Worm (Caenorhabditis elegans) whole organism, L4 larva: ENCODE measurements around the gene K07D4.5.
A peak's percentile ranks its signal among the peaks of the same experiment; 100 is the strongest.

Source experiments
- F26F4.8 ChIP-seq: fragments of 200-800 bp; sonication (Bioruptor generic); conservative IDR thresholded peaks from 2 replicates; pipeline ENCODE4 v1.3.6; 2022; ENCODE audit warnings: missing genetic modification characterization, missing compliant biosample characterization
- F37D6.2 ChIP-seq: sonication (generic microtip); optimal IDR thresholded peaks from 2 replicates; lab custom pipeline; 2016; ENCODE audit warnings: mild to moderate bottlenecking, missing genetic modification characterization, missing compliant biosample characterization
- R02D3.7 ChIP-seq: fragments of 150-350 bp; sonication (generic microtip); optimal IDR thresholded peaks from 3 replicates; lab custom pipeline; 2014; ENCODE audit warnings: missing biosample characterization, missing genetic modification characterization
- T26A8.4 ChIP-seq: fragments of 200-800 bp; sonication (Bioruptor generic); IDR thresholded peaks from 2 replicates; pipeline ENCODE4 v1.3.6; 2022; ENCODE audit warnings: missing genetic modification characterization, missing compliant biosample characterization
- Y48G9A.11 ChIP-seq: fragments of 200-800 bp; sonication (Bioruptor generic); IDR thresholded peaks from 2 replicates; pipeline ENCODE4 v1.3.6; 2022; ENCODE audit warnings: missing genetic modification reagents, missing genetic modification characterization, missing compliant biosample characterization
- ZK546.5 ChIP-seq, 2 experiments: sonication (generic microtip); optimal IDR thresholded peaks; 2 replicates each; lab custom pipeline; 2017; ENCODE audit warnings: missing biosample characterization in 2 of 2, missing genetic modification characterization in 2 of 2
- aly-2 ChIP-seq: sonication (generic microtip); optimal IDR thresholded peaks from 2 replicates; lab custom pipeline; 2018; ENCODE audit warnings: missing biosample characterization, missing genetic modification characterization
- attf-4 ChIP-seq: sonication (generic microtip); optimal IDR thresholded peaks from 3 replicates; lab custom pipeline; 2017; ENCODE audit warnings: missing biosample characterization, missing genetic modification characterization
- ceh-32 ChIP-seq: sonication (generic microtip); optimal IDR thresholded peaks from 2 replicates; lab custom pipeline; 2016; ENCODE audit warnings: mild to moderate bottlenecking, missing genetic modification characterization, missing compliant biosample characterization; ENCODE audit not compliant: poor library complexity
- ces-1 ChIP-seq: fragments of 150-350 bp; sonication (generic microtip); optimal IDR thresholded peaks from 4 replicates; lab custom pipeline; 2014; ENCODE audit warnings: missing biosample characterization, missing genetic modification reagents, missing genetic modification characterization
- cey-2 ChIP-seq: sonication (generic microtip); optimal IDR thresholded peaks from 3 replicates; lab custom pipeline; 2017; ENCODE audit warnings: missing genetic modification characterization, mild to moderate bottlenecking, missing compliant biosample characterization, antibody characterized with exemption, borderline replicate concordance; ENCODE audit not compliant: insufficient read depth
- daf-19 ChIP-seq: fragments of 200-800 bp; sonication (Bioruptor generic); conservative IDR thresholded peaks from 2 replicates; pipeline ENCODE4 v1.3.6; 2022; ENCODE audit warnings: missing genetic modification characterization, missing compliant biosample characterization
- daf-8 ChIP-seq: fragments of 200-800 bp; sonication (Bioruptor generic); IDR thresholded peaks from 2 replicates; pipeline ENCODE4 v1.3.6; 2022; ENCODE audit warnings: missing genetic modification characterization, missing compliant biosample characterization
- hlh-11 ChIP-seq: fragments of 200-800 bp; sonication (Bioruptor generic); optimal IDR thresholded peaks from 2 replicates; lab custom pipeline; 2018; ENCODE audit warnings: mild to moderate bottlenecking, missing genetic modification characterization, missing compliant biosample characterization
- hmg-1.1 ChIP-seq: fragments of 200-800 bp; sonication (Bioruptor generic); IDR thresholded peaks from 2 replicates; pipeline ENCODE4 v1.3.6; 2022; ENCODE audit warnings: missing genetic modification reagents, missing genetic modification characterization, missing compliant biosample characterization
- lin-15B ChIP-seq: fragments of 150-350 bp; sonication (generic microtip); optimal IDR thresholded peaks from 3 replicates; lab custom pipeline; 2014; ENCODE audit warnings: missing biosample characterization, missing genetic modification characterization
- lin-38 ChIP-seq: fragments of 200-800 bp; sonication (Bioruptor generic); IDR thresholded peaks from 2 replicates; pipeline ENCODE4 v1.3.6; 2022; ENCODE audit warnings: missing genetic modification reagents, missing genetic modification characterization, missing compliant biosample characterization
- mxl-2 ChIP-seq: fragments of 200-800 bp; sonication (Bioruptor generic); conservative IDR thresholded peaks from 2 replicates; pipeline ENCODE4 v1.3.6; 2022; ENCODE audit warnings: missing genetic modification reagents, missing genetic modification characterization, missing compliant biosample characterization
- nhr-10 ChIP-seq: fragments of 150-350 bp; optimal IDR thresholded peaks from 2 replicates; lab custom pipeline; 2014; ENCODE audit warnings: missing biosample characterization, missing genetic modification characterization
- nhr-102 ChIP-seq: sonication (generic microtip); optimal IDR thresholded peaks from 2 replicates; lab custom pipeline; 2016; ENCODE audit warnings: mild to moderate bottlenecking, missing genetic modification characterization, moderate library complexity, missing compliant biosample characterization
- nhr-11 ChIP-seq: fragments of 150-350 bp; optimal IDR thresholded peaks from 2 replicates; lab custom pipeline; 2014; ENCODE audit warnings: missing biosample characterization, missing genetic modification characterization
- nhr-237 ChIP-seq: sonication (generic microtip); optimal IDR thresholded peaks from 2 replicates; lab custom pipeline; 2017; ENCODE audit warnings: missing biosample characterization, missing genetic modification characterization
- nhr-48 ChIP-seq: sonication (generic microtip); optimal IDR thresholded peaks from 2 replicates; lab custom pipeline; 2016; ENCODE audit warnings: mild to moderate bottlenecking, missing genetic modification characterization, missing compliant biosample characterization
- nhr-6 ChIP-seq: fragments of 150-350 bp; optimal IDR thresholded peaks from 2 replicates; lab custom pipeline; 2014; ENCODE audit warnings: missing biosample characterization, missing genetic modification characterization
- nhr-77 ChIP-seq: fragments of 150-350 bp; optimal IDR thresholded peaks from 2 replicates; lab custom pipeline; 2014; ENCODE audit warnings: missing biosample characterization, missing genetic modification characterization
- pha-4 ChIP-seq, 2 experiments: fragments of 150-350 bp in 1 of 2; fragments of 200-800 bp in 1 of 2; sonication (Bioruptor generic) in 1 of 2; IDR thresholded peaks in 1 of 2; optimal IDR thresholded peaks in 1 of 2; 2 replicates each; pipeline versions ENCODE4 v1.3.6 to Lab custom; 2014 to 2022; ENCODE audit warnings: missing genetic modification characterization in 2 of 2, missing genetic modification reagents in 2 of 2, missing biosample characterization in 1 of 2, missing compliant biosample characterization in 1 of 2
- pqm-1 ChIP-seq: sonication (generic microtip); optimal IDR thresholded peaks from 2 replicates; lab custom pipeline; 2017; ENCODE audit warnings: missing biosample characterization, missing genetic modification characterization
- rbr-2 ChIP-seq: sonication (generic microtip); optimal IDR thresholded peaks from 2 replicates; lab custom pipeline; 2016; ENCODE audit warnings: missing genotype, missing genetic modification characterization, missing compliant biosample characterization
- saeg-2 ChIP-seq: fragments of 200-800 bp; sonication (Bioruptor generic); IDR thresholded peaks from 2 replicates; pipeline ENCODE4 v1.3.6; 2022; ENCODE audit warnings: missing genetic modification reagents, missing genetic modification characterization, missing compliant biosample characterization
- set-16 ChIP-seq: fragments of 200-800 bp; sonication (Bioruptor generic); IDR thresholded peaks from 2 replicates; pipeline ENCODE4 v1.3.6; 2022; ENCODE audit warnings: missing genetic modification reagents, missing genetic modification characterization, missing compliant biosample characterization
- snpc-1.2 ChIP-seq: fragments of 200-800 bp; sonication (Bioruptor generic); IDR thresholded peaks from 2 replicates; pipeline ENCODE4 v1.3.6; 2022; ENCODE audit warnings: missing genetic modification reagents, missing genetic modification characterization, missing compliant biosample characterization
- spr-1 ChIP-seq: sonication (generic microtip); optimal IDR thresholded peaks from 2 replicates; lab custom pipeline; 2016; ENCODE audit warnings: mild to moderate bottlenecking, missing genetic modification characterization, missing compliant biosample characterization
- tag-97 ChIP-seq: fragments of 200-800 bp; sonication (Bioruptor generic); IDR thresholded peaks from 2 replicates; pipeline ENCODE4 v1.3.6; 2022; ENCODE audit warnings: missing genetic modification characterization, missing compliant biosample characterization
- unc-62 ChIP-seq, 3 experiments: fragments of 150-350 bp in 1 of 3; sonication (generic microtip); optimal IDR thresholded peaks in 2 of 3; peaks in 1 of 3; 1 replicate in 1 of 3; 2 replicates in 2 of 3; lab custom pipeline; 2014 to 2017; ENCODE audit warnings: missing biosample characterization in 3 of 3, missing genetic modification characterization in 3 of 3, missing genetic modification reagents in 3 of 3, missing genotype in 1 of 3
- zag-1 ChIP-seq: fragments of 150-350 bp; optimal IDR thresholded peaks from 2 replicates; lab custom pipeline; 2014; ENCODE audit warnings: missing biosample characterization, missing genetic modification characterization

K07D4.5 gene

DNA sequence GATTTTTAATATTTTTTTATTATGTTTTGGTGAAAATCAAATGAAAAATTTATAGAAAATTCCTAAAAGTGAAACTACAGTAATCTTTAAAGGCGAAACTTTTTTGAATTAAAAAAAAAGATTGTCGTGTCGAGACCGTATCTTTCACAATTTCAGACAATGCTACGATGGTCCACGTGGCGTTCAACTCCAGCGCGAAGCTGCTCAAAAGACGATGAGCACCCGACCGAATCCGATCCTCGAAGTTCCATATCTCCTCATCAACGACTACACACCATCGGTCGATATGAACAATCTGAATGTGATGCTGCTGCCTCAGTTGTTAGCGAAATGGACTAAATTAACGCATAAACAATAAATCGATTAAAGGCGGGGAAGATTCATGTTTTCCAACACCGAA, 17.3 kb upstream of the K07D4.5 start (continued):
- TF ChIP-seq ZK546.5 (tag; optimal IDR thresholded peaks at IDR 0.05; lab: Kevin White, UChicago) = no peak
- TF ChIP-seq Y48G9A.11 (GFP tag; lab: Robert Waterston, UW) = 0 out of 2 replicates have a peak, but pooled peaks have one; percentile 34
- TF ChIP-seq pha-4 (GFP tag; IDR thresholded peaks at IDR 0.05; lab: Robert Waterston, UW) = 0 out of 2 replicates have a peak, but pooled peaks have one; percentile 18
- no peak for TF ChIP-seq pha-4 (tag; optimal IDR thresholded peaks at IDR 0.05; lab: Kevin White, UChicago)
- TF ChIP-seq nhr-6 (tag; lab: Kevin White, UChicago) = no peak
- TF ChIP-seq aly-2 (tag; lab: Kevin White, UChicago) = no peak
- TF ChIP-seq nhr-48 = no peak
- no peak for TF ChIP-seq zag-1 (tag; lab: Kevin White, UChicago)
- no peak for TF ChIP-seq nhr-102 (tag; lab: Kevin White, UChicago)
- no peak for TF ChIP-seq nhr-11 (tag; lab: Kevin White, UChicago)
- no peak for TF ChIP-seq T26A8.4
- TF ChIP-seq mxl-2 (GFP tag; lab: Robert Waterston, UW) = no peak
- no peak for TF ChIP-seq hlh-11 (tag; lab: Kevin White, UChicago)
- TF ChIP-seq unc-62 (GFP tag; optimal IDR thresholded peaks at IDR 0.05 in 1 of 2; lab: Kevin White, UChicago) = no peak
- TF ChIP-seq unc-62 (tag; optimal IDR thresholded peaks at IDR 0.05; lab: Kevin White, UChicago) = no peak
- no peak for TF ChIP-seq R02D3.7 (tag; lab: Kevin White, UChicago)
- TF ChIP-seq ces-1 (GFP tag; lab: Kevin White, UChicago) = no peak
- no peak for TF ChIP-seq pqm-1 (tag; lab: Kevin White, UChicago)
- TF ChIP-seq F26F4.8 (GFP tag; lab: Robert Waterston, UW) = no peak
- TF ChIP-seq F37D6.2 = no peak
- TF ChIP-seq nhr-10 = no peak
- TF ChIP-seq attf-4 (tag; lab: Kevin White, UChicago) = no peak
- TF ChIP-seq nhr-237 = no peak

ce11 chrII:4040066-4040465, 14.7 kb upstream of the K07D4.5 start:
- TF ChIP-seq daf-8 (GFP tag; lab: Robert Waterston, UW) (no peak), unc-62 (GFP tag; optimal IDR thresholded peaks at IDR 0.05 in 1 of 2; lab: Kevin White, UChicago) (peak in 1 of 2 experiments; percentile 90), unc-62 (tag; optimal IDR thresholded peaks at IDR 0.05; lab: Kevin White, UChicago) (no peak)

DNA sequence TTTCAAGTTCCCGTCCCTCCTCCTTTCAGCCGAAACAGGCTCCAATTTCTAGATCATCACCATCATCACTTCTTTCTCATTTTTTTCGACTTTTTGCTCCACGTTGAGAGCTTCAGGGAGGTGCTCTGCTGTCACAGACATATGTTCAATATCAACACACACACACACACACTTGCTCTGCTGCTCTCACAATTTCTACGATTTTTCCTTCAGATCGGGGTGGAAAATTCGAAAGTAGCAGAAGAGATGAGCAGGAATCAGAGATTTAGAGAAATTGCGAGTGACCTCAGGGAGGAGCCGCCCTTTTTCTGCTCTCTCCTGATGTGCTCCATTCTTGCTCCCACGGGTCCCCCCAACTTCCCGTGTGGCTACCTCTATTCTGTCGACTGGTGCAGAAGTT, 13.2 kb upstream of the K07D4.5 start, which contains the start of gene pqn-48:
pqn-48 (plus strand) TSS at position 344 of the 400 bp plus-strand sequence.
- TF ChIP-seq set-16 = peak; percentile 32
- TF ChIP-seq daf-8 (GFP tag; lab: Robert Waterston, UW) = no peak
- no peak for TF ChIP-seq daf-19 (GFP tag; lab: Robert Waterston, UW)
- peak in 1 of 2 experiments; percentile 16 for TF ChIP-seq unc-62 (GFP tag; optimal IDR thresholded peaks at IDR 0.05 in 1 of 2; lab: Kevin White, UChicago)
- TF ChIP-seq unc-62 (tag; optimal IDR thresholded peaks at IDR 0.05; lab: Kevin White, UChicago) = no peak
- TF ChIP-seq, all 104 proteins: peak for 2

ce11 chrII:4032293-4032692, 6.9 kb upstream of the K07D4.5 start, which contains the start of gene K07D4.4:
Gene K07D4.4, minus strand, starts transcription at chrII:4032393.
- TF ChIP-seq saeg-2 (GFP tag; lab: Robert Waterston, UW) (no peak), snpc-1.2 (no peak), tag-97 (GFP tag; lab: Robert Waterston, UW) (no peak), cey-2 (no peak), attf-4 (tag; lab: Kevin White, UChicago) (no peak), nhr-77 (tag; lab: Kevin White, UChicago) (no peak), lin-15B (tag; lab: Kevin White, UChicago) (no peak), spr-1 (no peak), hmg-1.1 (GFP tag; lab: Robert Waterston, UW) (no peak), rbr-2 (tag; lab: Kevin White, UChicago) (no peak), lin-38 (GFP tag; lab: Robert Waterston, UW) (no peak), ceh-32 (tag; lab: Kevin White, UChicago) (no peak)
